Fruit fly (Drosophila melanogaster) whole organism, adult: ENCODE data around the gene Elys.

Experiments used
- CG11617 ChIP-seq: fragments of 200-800 bp; sonication (Bioruptor generic); optimal IDR thresholded peaks from 2 replicates; lab custom pipeline; 2017; ENCODE audit warnings: mild to moderate bottlenecking, missing biosample characterization, missing genetic modification reagents, missing genetic modification characterization
- CG12768 ChIP-seq: fragments of 200-800 bp; sonication (Bioruptor generic); optimal IDR thresholded peaks from 2 replicates; lab custom pipeline; 2017; ENCODE audit warnings: missing biosample characterization, missing genetic modification characterization, mild to moderate bottlenecking, moderate library complexity, missing genetic modification reagents
- CG14711 ChIP-seq: fragments of 200-800 bp; sonication (Bioruptor generic); optimal IDR thresholded peaks from 2 replicates; lab custom pipeline; 2018; ENCODE audit warnings: missing biosample characterization, mild to moderate bottlenecking, missing genetic modification characterization, moderate library complexity
- CG1620 ChIP-seq: fragments of 200-800 bp; sonication (Bioruptor generic); optimal IDR thresholded peaks from 2 replicates; lab custom pipeline; 2016; ENCODE audit warnings: missing biosample characterization, missing genetic modification characterization
- CG33017 ChIP-seq: fragments of 200-800 bp; sonication (Bioruptor generic); optimal IDR thresholded peaks from 2 replicates; lab custom pipeline; 2018; ENCODE audit warnings: missing biosample characterization, mild to moderate bottlenecking, missing genetic modification characterization, moderate library complexity
- CG5204 ChIP-seq: fragments of 200-800 bp; sonication (Bioruptor generic); optimal IDR thresholded peaks from 2 replicates; lab custom pipeline; 2016; ENCODE audit warnings: missing biosample characterization, missing genetic modification characterization
- CG7045 ChIP-seq: fragments of 200-800 bp; sonication (Bioruptor generic); optimal IDR thresholded peaks from 2 replicates; lab custom pipeline; 2017; ENCODE audit warnings: missing biosample characterization, mild to moderate bottlenecking, missing genetic modification characterization
- CG7101 ChIP-seq: fragments of 200-800 bp; sonication (Bioruptor generic); optimal IDR thresholded peaks from 2 replicates; lab custom pipeline; 2018; ENCODE audit warnings: missing biosample characterization, mild to moderate bottlenecking, missing genetic modification characterization, moderate library complexity
- Clk ChIP-seq: fragments of 200-800 bp; sonication (Bioruptor generic); optimal IDR thresholded peaks from 2 replicates; lab custom pipeline; 2017; ENCODE audit warnings: missing biosample characterization, missing genetic modification characterization
- Crg-1 ChIP-seq: fragments of 200-800 bp; sonication (Bioruptor generic); optimal IDR thresholded peaks from 2 replicates; lab custom pipeline; 2016; ENCODE audit warnings: missing biosample characterization, missing genetic modification characterization
- Hr96 ChIP-seq: fragments of 200-800 bp; sonication (Bioruptor generic); optimal IDR thresholded peaks from 2 replicates; lab custom pipeline; 2016; ENCODE audit warnings: missing biosample characterization, missing genetic modification characterization
- Mnt ChIP-seq: fragments of 200-800 bp; sonication (Bioruptor generic); optimal IDR thresholded peaks from 2 replicates; lab custom pipeline; 2016; ENCODE audit warnings: missing biosample characterization, mild to moderate bottlenecking, missing genetic modification characterization
- bab1 ChIP-seq: fragments of 200-800 bp; sonication (Bioruptor generic); optimal IDR thresholded peaks from 3 replicates; lab custom pipeline; 2019; ENCODE audit warnings: missing biosample characterization, mild to moderate bottlenecking, missing genetic modification characterization, moderate library complexity
- cic ChIP-seq: fragments of 200-800 bp; sonication (Bioruptor generic); optimal IDR thresholded peaks from 2 replicates; lab custom pipeline; 2017; ENCODE audit warnings: missing biosample characterization, mild to moderate bottlenecking, missing genetic modification characterization, moderate library complexity
- cnc ChIP-seq, 2 experiments: fragments of >200 bp; optimal IDR thresholded peaks; 2 replicates each; lab custom pipeline; 2017
- kay ChIP-seq: fragments of 200-800 bp; sonication (Bioruptor generic); peaks from one replicate; lab custom pipeline; 2016; ENCODE audit warnings: missing biosample characterization, missing genetic modification characterization, borderline replicate concordance
- ovo ChIP-seq: fragments of 200-800 bp; sonication (Bioruptor generic); optimal IDR thresholded peaks from 2 replicates; lab custom pipeline; 2016; ENCODE audit warnings: missing biosample characterization, missing genetic modification characterization
- pad ChIP-seq: fragments of 200-800 bp; sonication (Bioruptor generic); optimal IDR thresholded peaks from 3 replicates; lab custom pipeline; 2017; ENCODE audit warnings: missing biosample characterization, missing genetic modification characterization, mild to moderate bottlenecking, moderate library complexity, missing genetic modification reagents
- tj ChIP-seq: fragments of 200-800 bp; sonication (Bioruptor generic); optimal IDR thresholded peaks from 3 replicates; lab custom pipeline; 2017; ENCODE audit warnings: missing biosample characterization, mild to moderate bottlenecking, missing genetic modification characterization, moderate library complexity
- toe ChIP-seq: fragments of 200-800 bp; sonication (Bioruptor generic); optimal IDR thresholded peaks from 2 replicates; lab custom pipeline; 2016; ENCODE audit warnings: missing biosample characterization, missing genetic modification characterization

Gene Elys

dm6 chrX:19645873-19646541, 6.1 kb upstream of the Elys start, which contains the start of gene Arp10:
Arp10 (minus strand) TSS chrX:19646176.
- TF ChIP-seq pad: no peak
- no peak for TF ChIP-seq CG12768
- no peak for TF ChIP-seq kay (GFP tag; lab: Kevin White, UChicago)
- peak; percentile 36 for TF ChIP-seq CG33017 (tag; lab: Kevin White, UChicago)
- peak; percentile 15 for TF ChIP-seq bab1 (GFP tag; lab: Kevin White, UChicago)

- no peak for TF ChIP-seq pad
- TF ChIP-seq bab1 (GFP tag; lab: Kevin White, UChicago): peak; percentile 40
- TF ChIP-seq CG12768: peak; percentile 1
- TF ChIP-seq CG1620 (GFP tag; lab: Kevin White, UChicago): peak; percentile 29
Observed at dm6 chrX:19662583-19663195, 10.6 kb downstream of the Elys start.

- TF ChIP-seq CG12768 (no peak), CG11617 (GFP tag; lab: Kevin White, UChicago) (peak; percentile 60), kay (GFP tag; lab: Kevin White, UChicago) (no peak), CG7045 (GFP tag; lab: Kevin White, UChicago) (peak; percentile 17), CG5204 (GFP tag; lab: Kevin White, UChicago) (peak; percentile 50), CG7101 (peak; percentile 47), Crg-1 (GFP tag; lab: Kevin White, UChicago) (no peak), cnc (optimal IDR thresholded peaks at IDR 0.05; lab: Kevin White, UChicago) (no peak), pad (peak; percentile 8), bab1 (GFP tag; lab: Kevin White, UChicago) (no peak), Mnt (no peak), CG14711 (tag; lab: Kevin White, UChicago) (no peak), Clk (GFP tag; lab: Kevin White, UChicago) (no peak), ovo (GFP tag; lab: Kevin White, UChicago) (peak; percentile 19), CG33017 (tag; lab: Kevin White, UChicago) (no peak), toe (GFP tag; lab: Kevin White, UChicago) (no peak), Hr96 (no peak), tj (GFP tag; lab: Kevin White, UChicago) (peak; percentile 17), CG1620 (GFP tag; lab: Kevin White, UChicago) (no peak), cic (GFP tag; lab: Kevin White, UChicago) (no peak)
Observed at dm6 chrX:19663196-19663858, 11.2 kb downstream of the Elys start.

dm6 chrX:19663859-19664728, 12.0 kb downstream of the Elys start, which contains the start of the genes CG14223 and Ssu72:
CG14223 (minus strand) TSS chrX:19663971.
Ssu72 (plus strand) TSS chrX:19664561.
- TF ChIP-seq CG1620 (GFP tag; lab: Kevin White, UChicago) (peak; percentile 69), Clk (GFP tag; lab: Kevin White, UChicago) (no peak), CG33017 (tag; lab: Kevin White, UChicago) (no peak), Mnt (peak; percentile 47), Crg-1 (GFP tag; lab: Kevin White, UChicago) (peak; percentile 4), CG7101 (peak; percentile 22), CG5204 (GFP tag; lab: Kevin White, UChicago) (peak; percentile 42), Hr96 (peak; percentile 23)

dm6 chrX:19665684-19666141, 13.6 kb downstream of the Elys start:
- TF ChIP-seq CG7101 (peak; percentile 31), CG5204 (GFP tag; lab: Kevin White, UChicago) (no peak), CG14711 (tag; lab: Kevin White, UChicago) (no peak), CG33017 (tag; lab: Kevin White, UChicago) (no peak), Hr96 (peak; percentile 43), CG7045 (GFP tag; lab: Kevin White, UChicago) (no peak), ovo (GFP tag; lab: Kevin White, UChicago) (no peak), Mnt (peak; percentile 72), CG11617 (GFP tag; lab: Kevin White, UChicago) (peak; percentile 24), Clk (GFP tag; lab: Kevin White, UChicago) (no peak), tj (GFP tag; lab: Kevin White, UChicago) (peak; percentile 48), CG1620 (GFP tag; lab: Kevin White, UChicago) (peak; percentile 49), cnc (optimal IDR thresholded peaks at IDR 0.05; lab: Kevin White, UChicago) (no peak), pad (no peak), kay (GFP tag; lab: Kevin White, UChicago) (no peak), bab1 (GFP tag; lab: Kevin White, UChicago) (peak; percentile 72), Crg-1 (GFP tag; lab: Kevin White, UChicago) (no peak), cic (GFP tag; lab: Kevin White, UChicago) (peak; percentile 99), CG12768 (peak; percentile 28), toe (GFP tag; lab: Kevin White, UChicago) (peak; percentile 2)
